Fruit fly (Drosophila melanogaster): ENCODE results near the gene APC7.
A peak's percentile ranks its signal among the peaks of the same experiment; 100 is the strongest.

Gene APC7

DNA sequence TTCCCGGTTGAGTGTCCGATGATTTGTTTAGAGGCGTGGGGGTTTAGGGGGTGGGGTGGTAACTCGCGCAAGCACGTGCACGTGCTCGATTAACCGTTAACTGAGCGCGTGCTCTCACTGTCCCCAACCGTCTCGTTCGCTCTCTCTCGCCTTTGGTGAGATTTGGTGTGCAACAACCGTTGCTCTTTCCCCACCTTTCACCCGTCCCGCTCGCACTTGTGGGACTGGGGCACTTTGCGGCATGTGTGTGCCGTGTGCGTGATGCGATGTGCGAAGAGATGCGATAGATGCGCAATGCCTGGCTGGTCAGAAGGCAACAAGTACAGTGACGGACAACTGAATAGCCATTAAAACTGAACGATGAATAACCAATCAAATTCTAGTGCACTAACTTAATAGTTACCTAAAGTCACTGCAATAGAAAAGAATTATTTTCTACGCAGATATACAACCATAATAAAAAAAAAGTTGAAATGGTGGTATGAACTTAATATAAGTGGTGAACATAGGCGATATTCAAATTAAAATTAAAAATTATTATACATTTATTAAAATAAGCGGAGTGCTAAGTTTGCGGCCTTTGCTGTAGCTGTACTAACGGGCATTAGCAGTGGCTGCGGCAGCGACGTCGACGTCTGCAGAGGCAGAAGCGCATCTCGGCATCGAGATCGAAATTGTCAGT is 25.5 kb upstream of the APC7 start (continued):
- TF ChIP-seq CoRest (tag; optimal IDR thresholded peaks at IDR 0.05) = peak; percentile 95
- TF ChIP-seq CG9797 (GFP tag; optimal IDR thresholded peaks at IDR 0.05) = peak; percentile 29
- no peak for TF ChIP-seq pfk (GFP tag; optimal IDR thresholded peaks at IDR 0.05)
- TF ChIP-seq CG14710 (tag; optimal IDR thresholded peaks at IDR 0.05) = peak; percentile 94
- TF ChIP-seq CG32532 (GFP tag; IDR thresholded peaks at IDR 0.05) = peak; percentile 66; the same call in 1 of the 2 replicates
- TF ChIP-seq CG7745 (tag; optimal IDR thresholded peaks at IDR 0.05) = peak; percentile 28
- TF ChIP-seq CG5953 (GFP tag; IDR thresholded peaks at IDR 0.05) = peak; percentile 73; the same call in 1 of the 2 replicates
- no peak for TF ChIP-seq HLH4C (GFP tag; IDR thresholded peaks at IDR 0.05; ENCODE audit: partially characterized antibody)
- TF ChIP-seq crc (GFP tag; optimal IDR thresholded peaks at IDR 0.05) = no peak
- TF ChIP-seq pnt (GFP tag; optimal IDR thresholded peaks at IDR 0.05) = peak; percentile 52
- TF ChIP-seq lola (GFP tag; optimal IDR thresholded peaks at IDR 0.05) = peak in 1 of 3 experiments; percentile 94
- TF ChIP-seq Hr78 (GFP tag; optimal IDR thresholded peaks at IDR 0.05) = peak in 1 of 2 experiments; percentile 83
- no peak for TF ChIP-seq D (optimal IDR thresholded peaks at IDR 0.05)
- TF ChIP-seq D (GFP tag; optimal IDR thresholded peaks at IDR 0.05) = peak; percentile 95
- peak; percentile 37 for TF ChIP-seq CG1603 (tag; optimal IDR thresholded peaks at IDR 0.05)
- TF ChIP-seq gcm2 (GFP tag; optimal IDR thresholded peaks at IDR 0.05) = peak; percentile 8
- TF ChIP-seq Ets97D (GFP tag; optimal IDR thresholded peaks at IDR 0.05) = no peak
- TF ChIP-seq Sox102F (GFP tag; optimal IDR thresholded peaks at IDR 0.05) = peak; percentile 90
- peak; percentile 16 for TF ChIP-seq bigmax (GFP tag; optimal IDR thresholded peaks at IDR 0.05)
- peak; percentile 76 for TF ChIP-seq ken (GFP tag; IDR thresholded peaks at IDR 0.05)
- TF ChIP-seq H15 (GFP tag; IDR thresholded peaks at IDR 0.05) = peak; percentile 73
- TF ChIP-seq TFAM (GFP tag; optimal IDR thresholded peaks at IDR 0.05) = peak; percentile 40
- no peak for TF ChIP-seq CG13624 (GFP tag; optimal IDR thresholded peaks at IDR 0.05)
- peak; percentile 91 for TF ChIP-seq Xrp1 (GFP tag; IDR thresholded peaks at IDR 0.05)
- TF ChIP-seq tll (GFP tag; optimal IDR thresholded peaks at IDR 0.05) = no peak
- TF ChIP-seq phol (tag; optimal IDR thresholded peaks at IDR 0.05) = peak; percentile 94
- TF ChIP-seq sna (GFP tag; IDR thresholded peaks at IDR 0.05; ENCODE audit: partially characterized antibody) = no peak
- TF ChIP-seq hkb (optimal IDR thresholded peaks at IDR 0.05) = no peak
- peak; percentile 92 for TF ChIP-seq hkb (GFP tag; IDR thresholded peaks at IDR 0.05)
- TF ChIP-seq en (GFP tag; optimal IDR thresholded peaks at IDR 0.05) = peak; percentile 42
- TF ChIP-seq luna (GFP tag; optimal IDR thresholded peaks at IDR 0.05) = no peak
- peak; percentile 88 for TF ChIP-seq CG2202 (tag; optimal IDR thresholded peaks at IDR 0.05)
- TF ChIP-seq CG10274 (GFP tag; optimal IDR thresholded peaks at IDR 0.05) = peak; percentile 62
- peak; percentile 87 for TF ChIP-seq CG2875 (GFP tag; optimal IDR thresholded peaks at IDR 0.05)
- TF ChIP-seq cad (GFP tag; optimal IDR thresholded peaks at IDR 0.05) = no peak
- TF ChIP-seq tx (GFP tag; optimal IDR thresholded peaks at IDR 0.05) = no peak
- TF ChIP-seq NK7.1 (GFP tag; optimal IDR thresholded peaks at IDR 0.05) = no peak
- peak; percentile 83 for TF ChIP-seq twi (tag; optimal IDR thresholded peaks at IDR 0.05)
- peak; percentile 75 for TF ChIP-seq Chrac-16 (GFP tag; optimal IDR thresholded peaks at IDR 0.05)
- peak; percentile 88 for TF ChIP-seq HLH3B (GFP tag; IDR thresholded peaks at IDR 0.05)
- no peak for TF ChIP-seq pzg (GFP tag; optimal IDR thresholded peaks at IDR 0.05)
- TF ChIP-seq ind (GFP tag; optimal IDR thresholded peaks at IDR 0.05) = peak; percentile 75
- peak; percentile 81; the same call in 1 of the 3 replicates for TF ChIP-seq CG11093 (GFP tag; IDR thresholded peaks at IDR 0.05)
- no peak for TF ChIP-seq CG7987 (GFP tag; optimal IDR thresholded peaks at IDR 0.05)
- TF ChIP-seq CG3726 (GFP tag; IDR thresholded peaks at IDR 0.05) = peak; percentile 75; the same call in 1 of the 3 replicates
- peak; percentile 92 for TF ChIP-seq CG7556 (GFP tag; optimal IDR thresholded peaks at IDR 0.05)
- peak; percentile 82 for TF ChIP-seq CG6813 (GFP tag; optimal IDR thresholded peaks at IDR 0.05)
- no peak for TF ChIP-seq CG6272 (GFP tag; IDR thresholded peaks at IDR 0.05)
- no peak for TF ChIP-seq Kr (GFP tag; optimal IDR thresholded peaks at IDR 0.05)

All from whole organism, embryonic.